Fruit fly (Drosophila melanogaster): ENCODE measurements around the gene CG33170.

DNA sequence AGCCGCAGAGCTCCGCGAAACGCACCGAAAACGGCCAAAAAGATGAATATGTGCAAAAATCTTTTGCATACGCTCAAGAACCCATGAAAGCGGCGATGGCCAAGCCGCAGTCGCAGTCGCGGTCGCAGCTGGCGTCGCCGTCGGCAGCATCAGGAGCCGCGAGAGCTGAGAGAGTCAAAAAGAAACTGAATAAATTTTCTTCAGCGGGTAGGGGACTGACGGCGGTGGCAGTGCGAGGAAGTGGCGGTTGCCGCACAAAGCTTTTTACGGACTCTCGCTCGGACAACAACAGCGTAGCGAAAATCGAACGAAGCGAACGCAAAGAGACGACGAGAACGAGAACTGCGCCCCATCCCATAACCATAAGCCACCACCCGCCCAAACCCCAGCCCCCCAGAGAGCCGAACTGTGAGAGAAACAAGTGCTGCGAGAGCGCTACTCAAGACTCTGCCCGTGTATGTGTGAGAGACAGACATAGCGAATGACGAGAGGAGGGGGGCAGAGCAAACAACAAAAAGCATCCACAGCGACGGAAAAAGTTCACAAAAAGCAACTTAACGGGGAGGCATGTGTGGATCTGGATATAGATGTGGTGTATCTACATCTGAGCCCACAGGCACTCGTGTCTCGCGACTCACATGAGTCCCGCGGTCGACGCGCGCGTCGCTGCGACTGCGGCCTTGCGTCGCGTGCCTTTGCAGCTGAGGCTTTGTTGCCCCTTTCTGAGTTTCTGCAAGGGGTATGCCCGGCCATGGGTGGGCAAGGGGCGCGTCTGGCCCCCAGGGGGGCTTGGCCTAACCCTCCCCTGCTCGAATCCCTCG is 29.0 kb upstream of the CG33170 start, which contains the start of gene jim:
- TF ChIP-seq insv (optimal IDR thresholded peaks at IDR 0.05) (no peak), psq (optimal IDR thresholded peaks at IDR 0.05) (no peak), h (optimal IDR thresholded peaks at IDR 0.05) (no peak)
